Fruit fly (Drosophila melanogaster): ENCODE data around the gene Gba1a.

Gene Gba1a

dm6 chr3R:23728086-23728485 is 27.7 kb downstream of the Gba1a start (continued):
- TF ChIP-seq Ets96B (tag; optimal IDR thresholded peaks at IDR 0.05) (peak; percentile 16), fkh (GFP tag; optimal IDR thresholded peaks at IDR 0.05) (peak; percentile 12), CG4318 (GFP tag; optimal IDR thresholded peaks at IDR 0.05) (no peak), CG31627 (GFP tag; optimal IDR thresholded peaks at IDR 0.05) (no peak), cyc (GFP tag; optimal IDR thresholded peaks at IDR 0.05) (no peak), CG11902 (GFP tag; optimal IDR thresholded peaks at IDR 0.05) (no peak), eg (GFP tag; IDR thresholded peaks at IDR 0.05) (peak; percentile 78), CG15336 (GFP tag; IDR thresholded peaks at IDR 0.05) (peak; percentile 36; the same call in 1 of the 2 replicates), fd59A (GFP tag; optimal IDR thresholded peaks at IDR 0.05) (no peak), CG6792 (GFP tag; optimal IDR thresholded peaks at IDR 0.05) (no peak), vri (GFP tag; optimal IDR thresholded peaks at IDR 0.05) (no peak), CG34406 (GFP tag; optimal IDR thresholded peaks at IDR 0.05) (no peak), CG8632 (GFP tag; optimal IDR thresholded peaks at IDR 0.05) (no peak), CG10631 (GFP tag; optimal IDR thresholded peaks at IDR 0.05) (no peak), CG11294 (GFP tag; IDR thresholded peaks at IDR 0.05) (no peak), ss (GFP tag; optimal IDR thresholded peaks at IDR 0.05) (peak; percentile 60 to 77), achi (GFP tag; optimal IDR thresholded peaks at IDR 0.05) (peak; percentile 10), svp (GFP tag) (peak; percentile 74), dsx (GFP tag; optimal IDR thresholded peaks at IDR 0.05; ENCODE audit: poor library complexity, severe bottlenecking) (peak; percentile 46), CG11762 (GFP tag; optimal IDR thresholded peaks at IDR 0.05; ENCODE audit: insufficient read depth) (no peak), CG6854 (GFP tag; optimal IDR thresholded peaks at IDR 0.05) (no peak), lz (GFP tag; optimal IDR thresholded peaks at IDR 0.05) (no peak), CG6276 (GFP tag; optimal IDR thresholded peaks at IDR 0.05) (peak; percentile 49), Smox (GFP tag; optimal IDR thresholded peaks at IDR 0.05) (no peak), Sox14 (GFP tag; optimal IDR thresholded peaks at IDR 0.05) (no peak), net (GFP tag; optimal IDR thresholded peaks at IDR 0.05) (peak; percentile 33), acj6 (GFP tag; optimal IDR thresholded peaks at IDR 0.05) (no peak), Hr4 (GFP tag; optimal IDR thresholded peaks at IDR 0.05) (no peak), salr (GFP tag; optimal IDR thresholded peaks at IDR 0.05) (no peak)

dm6 chr3R:23729066-23729465 is 28.6 kb downstream of the Gba1a start:
- TF ChIP-seq vri (GFP tag; optimal IDR thresholded peaks at IDR 0.05) (no peak), fkh (GFP tag; optimal IDR thresholded peaks at IDR 0.05) (peak; percentile 93), eg (GFP tag; IDR thresholded peaks at IDR 0.05) (0 out of 3 replicates have a peak, but pooled peaks have one; percentile 9)

- no peak for TF ChIP-seq acj6 (GFP tag; optimal IDR thresholded peaks at IDR 0.05)
- no peak for TF ChIP-seq CG8319 (GFP tag; optimal IDR thresholded peaks at IDR 0.05)
- no peak for TF ChIP-seq CG34406 (GFP tag; optimal IDR thresholded peaks at IDR 0.05)
- TF ChIP-seq fd85E (GFP tag; optimal IDR thresholded peaks at IDR 0.05), result no peak
- TF ChIP-seq CG15336 (GFP tag; IDR thresholded peaks at IDR 0.05), result peak; percentile 42; the same call in 1 of the 2 replicates
- TF ChIP-seq CG3032 (tag; optimal IDR thresholded peaks at IDR 0.05), result no peak
- no peak for TF ChIP-seq fd59A (GFP tag; optimal IDR thresholded peaks at IDR 0.05)
- no peak for TF ChIP-seq CG8632 (GFP tag; optimal IDR thresholded peaks at IDR 0.05)
- no peak for TF ChIP-seq CG31627 (GFP tag; optimal IDR thresholded peaks at IDR 0.05)
- TF ChIP-seq esn (GFP tag; optimal IDR thresholded peaks at IDR 0.05), result peak; percentile 14
- no peak for TF ChIP-seq CG4318 (GFP tag; optimal IDR thresholded peaks at IDR 0.05)
- TF ChIP-seq svp (GFP tag), result peak; percentile 88
- TF ChIP-seq pdm3 (GFP tag; optimal IDR thresholded peaks at IDR 0.05), result no peak
- TF ChIP-seq dsx (GFP tag; optimal IDR thresholded peaks at IDR 0.05; ENCODE audit: poor library complexity, severe bottlenecking), result peak; percentile 52
- peak; percentile 41 for TF ChIP-seq CG16779 (tag; optimal IDR thresholded peaks at IDR 0.05)
- TF ChIP-seq CG10631 (GFP tag; optimal IDR thresholded peaks at IDR 0.05), result no peak
- peak; percentile 95 for TF ChIP-seq Sox14 (GFP tag; optimal IDR thresholded peaks at IDR 0.05)
- no peak for TF ChIP-seq Hr38 (GFP tag; optimal IDR thresholded peaks at IDR 0.05)
- TF ChIP-seq CG10669 (GFP tag; optimal IDR thresholded peaks at IDR 0.05), result no peak
- no peak for TF ChIP-seq Met (GFP tag; optimal IDR thresholded peaks at IDR 0.05)
- TF ChIP-seq CG6854 (GFP tag; optimal IDR thresholded peaks at IDR 0.05), result peak; percentile 70
- no peak for TF ChIP-seq OdsH (GFP tag; optimal IDR thresholded peaks at IDR 0.05)
- TF ChIP-seq eg (GFP tag; IDR thresholded peaks at IDR 0.05), result no peak; the same call in 2 of the 3 replicates
- peak; percentile 59 for TF ChIP-seq Eip75B (GFP tag; optimal IDR thresholded peaks at IDR 0.05)
- no peak for TF ChIP-seq topi (GFP tag; optimal IDR thresholded peaks at IDR 0.05)
- TF ChIP-seq net (GFP tag; optimal IDR thresholded peaks at IDR 0.05), result peak; percentile 38
- no peak for TF ChIP-seq CG7368 (GFP tag; optimal IDR thresholded peaks at IDR 0.05)
- peak; percentile 16 for TF ChIP-seq fkh (GFP tag; optimal IDR thresholded peaks at IDR 0.05)
- peak; percentile 38 for TF ChIP-seq CG9139 (GFP tag; optimal IDR thresholded peaks at IDR 0.05)
- TF ChIP-seq ss (GFP tag; optimal IDR thresholded peaks at IDR 0.05), result peak; percentile 59 to 67
- TF ChIP-seq Sox15 (GFP tag; optimal IDR thresholded peaks at IDR 0.05), result no peak
These were observed 29.4 kb downstream of the Gba1a start for dm6 chr3R:23729632-23730471.

Measured in whole organism, prepupa.